Worm (Caenorhabditis elegans) whole organism, mixed stage, embryonic: ENCODE data around the gene nifk-1.

Experiments used
- elt-1 ChIP-seq: sonication (generic microtip); optimal IDR thresholded peaks from 2 replicates; lab custom pipeline; 2017; ENCODE audit warnings: missing genetic modification characterization, mild to moderate bottlenecking, missing compliant biosample characterization, antibody characterized with exemption, moderate library complexity, borderline replicate concordance; ENCODE audit not compliant: insufficient read depth
- elt-3 ChIP-seq: fragments of 150-350 bp; optimal IDR thresholded peaks from 2 replicates; lab custom pipeline; 2014; ENCODE audit warnings: missing biosample characterization, missing genetic modification characterization
- ham-2 ChIP-seq: fragments of 200-800 bp; sonication (Bioruptor generic); optimal IDR thresholded peaks from 2 replicates; lab custom pipeline; 2018; ENCODE audit warnings: mild to moderate bottlenecking, missing genetic modification characterization, missing compliant biosample characterization
- lsy-2 ChIP-seq: fragments of 150-350 bp; optimal IDR thresholded peaks from 2 replicates; lab custom pipeline; 2014; ENCODE audit warnings: missing biosample characterization, missing genetic modification characterization
- mls-2 ChIP-seq: sonication (generic microtip); optimal IDR thresholded peaks from 2 replicates; lab custom pipeline; 2016; ENCODE audit warnings: mild to moderate bottlenecking, missing genetic modification characterization, moderate library complexity, missing compliant biosample characterization
- nhr-237 ChIP-seq: fragments of 150-350 bp; optimal IDR thresholded peaks from 2 replicates; lab custom pipeline; 2014; ENCODE audit warnings: missing biosample characterization, missing genetic modification characterization
- pha-4 ChIP-seq: fragments of 150-350 bp; optimal IDR thresholded peaks from 2 replicates; lab custom pipeline; 2018; ENCODE audit warnings: missing biosample characterization, missing genetic modification reagents, missing genetic modification characterization
- snpc-4 ChIP-seq: fragments of 150-350 bp; optimal IDR thresholded peaks from 2 replicates; lab custom pipeline; 2014; ENCODE audit warnings: missing biosample characterization, missing genetic modification characterization
- unc-39 ChIP-seq: fragments of 150-350 bp; optimal IDR thresholded peaks from 2 replicates; lab custom pipeline; 2014; ENCODE audit warnings: missing biosample characterization, missing genetic modification characterization
- unc-62 ChIP-seq: fragments of 150-350 bp; optimal IDR thresholded peaks from 2 replicates; lab custom pipeline; 2014; ENCODE audit warnings: missing biosample characterization, missing genetic modification reagents, missing genetic modification characterization
- ztf-11 ChIP-seq: fragments of 150-350 bp; optimal IDR thresholded peaks from 2 replicates; lab custom pipeline; 2014; ENCODE audit warnings: missing biosample characterization, missing genetic modification characterization

- TF ChIP-seq pha-4 (no peak), ztf-11 (no peak), elt-1 (tag; lab: Kevin White, UChicago) (no peak), ham-2 (no peak), mls-2 (no peak), snpc-4 (no peak), elt-3 (tag; lab: Kevin White, UChicago) (no peak), unc-39 (tag; lab: Kevin White, UChicago) (no peak), nhr-237 (tag; lab: Kevin White, UChicago) (no peak), unc-62 (GFP tag; lab: Kevin White, UChicago) (no peak), lsy-2 (no peak)
Observed at ce11 chrIII:4723922-4724321, 30.8 kb upstream of the nifk-1 start.
